Worm (Caenorhabditis elegans): ENCODE measurements around the gene eor-1.

Gene eor-1

DNA sequence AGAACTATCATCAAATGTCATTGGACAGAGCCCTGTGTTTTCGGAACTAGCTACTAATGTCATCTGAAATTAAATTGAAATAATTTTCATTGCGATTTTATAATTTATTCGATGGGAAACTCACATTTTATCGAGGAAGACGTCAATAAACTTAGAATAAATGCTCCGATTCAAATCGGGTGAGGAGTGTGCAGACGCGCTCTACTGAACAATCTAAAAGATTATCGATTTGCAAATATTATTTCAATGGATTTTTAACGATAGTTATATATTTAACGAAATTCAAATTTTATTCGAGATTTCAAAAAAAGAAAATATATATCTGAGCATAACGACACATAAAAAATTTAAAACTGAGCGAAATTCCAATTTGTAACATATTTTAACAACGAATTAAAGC lies at the start of gene eor-1:
Gene eor-1, minus strand, starts transcription at position 65 of the 400 bp plus-strand sequence.
- TF ChIP-seq lin-40 (tag; optimal IDR thresholded peaks at IDR 0.05): peak; percentile 3
- TF ChIP-seq attf-5 (GFP tag; optimal IDR thresholded peaks at IDR 0.05): peak; percentile 40
- no peak for TF ChIP-seq F52B5.7 (tag; optimal IDR thresholded peaks at IDR 0.05)
- no peak for TF ChIP-seq ceh-40 (GFP tag; IDR thresholded peaks at IDR 0.05)
- TF ChIP-seq snpc-3.4 (tag; optimal IDR thresholded peaks at IDR 0.05): peak; percentile 27
- no peak for TF ChIP-seq sptf-2 (GFP tag; optimal IDR thresholded peaks at IDR 0.05)
- no peak for TF ChIP-seq gei-17 (GFP tag; optimal IDR thresholded peaks at IDR 0.05)
- peak; percentile 79 for TF ChIP-seq mcd-1 (GFP tag; IDR thresholded peaks at IDR 0.05)
- no peak for TF ChIP-seq F57A8.1 (GFP tag; optimal IDR thresholded peaks at IDR 0.05)
- no peak for TF ChIP-seq ama-1 (optimal IDR thresholded peaks at IDR 0.05)
- TF ChIP-seq ama-1 (GFP tag; optimal IDR thresholded peaks at IDR 0.05): peak in 1 of 2 experiments; percentile 44
- peak; percentile 15 for TF ChIP-seq snpc-4 (GFP tag; optimal IDR thresholded peaks at IDR 0.05)
- TF ChIP-seq snpc-4 (tag; optimal IDR thresholded peaks at IDR 0.05): peak in 2 of 4 experiments; percentile 6 to 58
- TF ChIP-seq dpl-1 (GFP tag; optimal IDR thresholded peaks at IDR 0.05): no peak

ce11 chrIV:4846793-4847192 lies 47.8 kb upstream of the eor-1 start, which contains the start of gene tat-2:
TSS of gene tat-2 (minus strand) at chrIV:4846893.
- TF ChIP-seq unc-62 (GFP tag; optimal IDR thresholded peaks at IDR 0.05): no peak
- TF ChIP-seq rpc-1 (optimal IDR thresholded peaks at IDR 0.05): no peak
- no peak for TF ChIP-seq rpc-1 (tag; optimal IDR thresholded peaks at IDR 0.05)
- no peak for TF ChIP-seq hrde-1 (tag; optimal IDR thresholded peaks at IDR 0.05; ENCODE audit: borderline replicate concordance)
- TF ChIP-seq atf-7 (tag; optimal IDR thresholded peaks at IDR 0.05): no peak
- no peak for TF ChIP-seq mxl-1 (tag; optimal IDR thresholded peaks at IDR 0.05)
- TF ChIP-seq sea-2 (GFP tag; IDR thresholded peaks at IDR 0.05): no peak
- no peak for TF ChIP-seq madf-8 (GFP tag; conservative IDR thresholded peaks at IDR 0.05)
- no peak for TF ChIP-seq nhr-179 (tag; optimal IDR thresholded peaks at IDR 0.05)
- TF ChIP-seq ceh-40 (GFP tag; IDR thresholded peaks at IDR 0.05): no peak
- TF ChIP-seq ztf-22 (GFP tag; optimal IDR thresholded peaks at IDR 0.05): no peak
- TF ChIP-seq unc-130 (GFP tag; optimal IDR thresholded peaks at IDR 0.05): no peak
- TF ChIP-seq Y67H2A.10 (GFP tag; conservative IDR thresholded peaks at IDR 0.05): no peak
- TF ChIP-seq chd-7 (tag; optimal IDR thresholded peaks at IDR 0.05): no peak
- no peak for TF ChIP-seq C17E4.6 (GFP tag; IDR thresholded peaks at IDR 0.05)
- no peak for TF ChIP-seq mcd-1 (GFP tag; IDR thresholded peaks at IDR 0.05)
- TF ChIP-seq akir-1 (GFP tag; optimal IDR thresholded peaks at IDR 0.05): no peak

- TF ChIP-seq pha-4 (tag; optimal IDR thresholded peaks at IDR 0.05) (no peak), nhr-80 (tag; optimal IDR thresholded peaks at IDR 0.05) (peak; percentile 61)
Observed at ce11 chrIV:4842030-4842429, 43.1 kb upstream of the eor-1 start.

DNA sequence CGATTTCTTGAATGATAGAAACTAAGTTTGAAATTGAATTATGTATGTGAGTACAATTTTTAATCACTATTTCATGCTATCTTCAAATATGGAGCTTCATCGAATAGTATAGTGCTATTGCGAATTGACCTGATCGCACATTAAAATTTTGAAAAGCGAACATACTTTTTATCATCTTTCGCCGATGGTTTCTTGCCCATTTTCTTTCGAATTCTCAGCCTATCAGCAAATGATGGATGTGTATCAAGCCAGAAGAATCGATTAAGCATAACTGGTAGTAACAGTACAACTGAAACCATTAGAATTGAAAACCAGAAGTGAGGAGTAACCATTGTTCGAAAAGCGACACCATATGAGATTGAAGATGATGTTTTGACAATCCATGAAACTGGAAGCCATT lies 30.7 kb upstream of the eor-1 start:
- no peak for TF ChIP-seq hmg-1.2 (GFP tag; IDR thresholded peaks at IDR 0.05)
- TF ChIP-seq ztf-25 (GFP tag; IDR thresholded peaks at IDR 0.05): no peak
- no peak for TF ChIP-seq snpc-1.3 (tag; optimal IDR thresholded peaks at IDR 0.05; ENCODE audit: insufficient read depth)
- TF ChIP-seq nfya-1 (tag; optimal IDR thresholded peaks at IDR 0.05; ENCODE audit: borderline replicate concordance, insufficient read depth): no peak
- TF ChIP-seq unc-62 (GFP tag; optimal IDR thresholded peaks at IDR 0.05): no peak
- no peak for TF ChIP-seq C17E4.6 (GFP tag; IDR thresholded peaks at IDR 0.05)
- TF ChIP-seq mel-28 (tag; optimal IDR thresholded peaks at IDR 0.05; ENCODE audit: borderline replicate concordance): no peak
- TF ChIP-seq sptf-2 (GFP tag; optimal IDR thresholded peaks at IDR 0.05): no peak
- no peak for TF ChIP-seq die-1 (tag; optimal IDR thresholded peaks at IDR 0.05)
- no peak for TF ChIP-seq Y53F4B.3 (GFP tag; IDR thresholded peaks at IDR 0.05)
- TF ChIP-seq madf-8 (GFP tag; conservative IDR thresholded peaks at IDR 0.05): no peak

Measured in whole organism, young adult.